Worm (Caenorhabditis elegans): ENCODE results near the gene K02D10.2.

ce11 chrIII:8779912-8780311 lies 8.8 kb upstream of the K02D10.2 start, which contains the start of gene K02D10.4:
- no peak for TF ChIP-seq blmp-1 (tag; optimal IDR thresholded peaks at IDR 0.05)
- no peak for TF ChIP-seq F16B12.6 (tag; optimal IDR thresholded peaks at IDR 0.05)
- no peak for TF ChIP-seq mab-9 (GFP tag; IDR thresholded peaks at IDR 0.05)
- no peak for TF ChIP-seq nhr-84 (tag; optimal IDR thresholded peaks at IDR 0.05)
- TF ChIP-seq unc-130 (tag; optimal IDR thresholded peaks at IDR 0.05), result no peak
- TF ChIP-seq lin-39 (tag; optimal IDR thresholded peaks at IDR 0.05), result no peak
- no peak for TF ChIP-seq unc-62 (GFP tag; optimal IDR thresholded peaks at IDR 0.05)
- no peak for TF ChIP-seq fkh-10 (GFP tag; optimal IDR thresholded peaks at IDR 0.05)
